Fruit fly (Drosophila melanogaster) whole organism, embryonic: Measurements from ENCODE around the gene CG5986.

Source experiments
- Abd-B ChIP-seq: fragments of 200-800 bp; sonication (Bioruptor generic); optimal IDR thresholded peaks from 2 replicates; lab custom pipeline; 2018; ENCODE audit warnings: missing biosample characterization, mild to moderate bottlenecking, missing genetic modification characterization, moderate library complexity
- CG10274 ChIP-seq: fragments of 200-800 bp; sonication (Bioruptor generic); optimal IDR thresholded peaks from 3 replicates; lab custom pipeline; 2017; ENCODE audit warnings: missing biosample characterization, mild to moderate bottlenecking, missing genetic modification characterization
- CG11247 ChIP-seq: fragments of 200-800 bp; sonication (Bioruptor generic); IDR thresholded peaks from 2 replicates; pipeline ENCODE4 v1.3.6; 2022; ENCODE audit warnings: missing biosample characterization, missing genetic modification characterization
- CG12744 ChIP-seq: fragments of 200-800 bp; sonication (Bioruptor generic); optimal IDR thresholded peaks from 2 replicates; lab custom pipeline; 2016; ENCODE audit warnings: missing biosample characterization, missing genetic modification characterization
- CG12769 ChIP-seq: fragments of 200-800 bp; sonication (Bioruptor generic); optimal IDR thresholded peaks from 2 replicates; lab custom pipeline; 2019; ENCODE audit warnings: missing biosample characterization, mild to moderate bottlenecking, missing genetic modification characterization, moderate library complexity
- CG12942 ChIP-seq: fragments of 200-800 bp; sonication (Bioruptor generic); optimal IDR thresholded peaks from 3 replicates; lab custom pipeline; 2016; ENCODE audit warnings: missing biosample characterization, missing genetic modification characterization
- CG13624 ChIP-seq: fragments of 200-800 bp; sonication (Bioruptor generic); optimal IDR thresholded peaks from 2 replicates; lab custom pipeline; 2016; ENCODE audit warnings: missing biosample characterization, missing genetic modification characterization
- CG14710 ChIP-seq: fragments of 200-800 bp; sonication (Bioruptor generic); optimal IDR thresholded peaks from 3 replicates; lab custom pipeline; 2019; ENCODE audit warnings: missing biosample characterization, mild to moderate bottlenecking, missing genetic modification characterization, moderate library complexity
- CG14860 ChIP-seq: fragments of 200-800 bp; sonication (Bioruptor generic); IDR thresholded peaks from 3 replicates; pipeline ENCODE4 v1.3.6; 2022; ENCODE audit warnings: missing biosample characterization, missing genetic modification characterization; ENCODE audit not compliant: partially characterized antibody
- CG15479 ChIP-seq: fragments of 200-800 bp; sonication (Bioruptor generic); optimal IDR thresholded peaks from 3 replicates; lab custom pipeline; 2019; ENCODE audit warnings: missing biosample characterization, mild to moderate bottlenecking, missing genetic modification characterization, moderate library complexity
- CG15696 ChIP-seq: fragments of 200-800 bp; sonication (Bioruptor generic); optimal IDR thresholded peaks from 2 replicates; lab custom pipeline; 2019; ENCODE audit warnings: missing biosample characterization, mild to moderate bottlenecking, missing genetic modification characterization, moderate library complexity
- CG17186 ChIP-seq: fragments of 200-800 bp; sonication (Bioruptor generic); optimal IDR thresholded peaks from 3 replicates; lab custom pipeline; 2017; ENCODE audit warnings: missing biosample characterization, missing genetic modification reagents, missing genetic modification characterization
- CG17359 ChIP-seq: fragments of 200-800 bp; sonication (Bioruptor generic); optimal IDR thresholded peaks from 3 replicates; lab custom pipeline; 2018; ENCODE audit warnings: missing biosample characterization, mild to moderate bottlenecking, missing genetic modification characterization, moderate library complexity
- CG2875 ChIP-seq: fragments of 200-800 bp; sonication (Bioruptor generic); optimal IDR thresholded peaks from 2 replicates; lab custom pipeline; 2017; ENCODE audit warnings: missing biosample characterization, mild to moderate bottlenecking, missing genetic modification characterization, missing genetic modification reagents
- CG30403 ChIP-seq: fragments of 200-800 bp; sonication (Bioruptor generic); optimal IDR thresholded peaks from 3 replicates; lab custom pipeline; 2016; ENCODE audit warnings: missing biosample characterization, missing genetic modification characterization
- CG34224 ChIP-seq: fragments of 200-800 bp; sonication (Bioruptor generic); IDR thresholded peaks from 3 replicates; pipeline ENCODE4 v1.3.6; 2022; ENCODE audit warnings: missing biosample characterization, missing genetic modification characterization; ENCODE audit not compliant: partially characterized antibody
- CG4820 ChIP-seq: fragments of 200-800 bp; sonication (Bioruptor generic); optimal IDR thresholded peaks from 3 replicates; lab custom pipeline; 2016; ENCODE audit warnings: missing biosample characterization, missing genetic modification characterization
- CG6683 ChIP-seq: fragments of 200-800 bp; sonication (Bioruptor generic); optimal IDR thresholded peaks from 2 replicates; lab custom pipeline; 2017; ENCODE audit warnings: missing biosample characterization, mild to moderate bottlenecking, missing genetic modification characterization, missing genetic modification reagents
- CG7556 ChIP-seq: fragments of 200-800 bp; sonication (Bioruptor generic); optimal IDR thresholded peaks from 2 replicates; lab custom pipeline; 2017; ENCODE audit warnings: missing biosample characterization, mild to moderate bottlenecking, missing genetic modification characterization
- CG7786 ChIP-seq: fragments of 200-800 bp; sonication (Bioruptor generic); optimal IDR thresholded peaks from 2 replicates; lab custom pipeline; 2016; ENCODE audit warnings: missing biosample characterization, missing genetic modification characterization
- CG8290 ChIP-seq, 3 experiments: fragments of 200-800 bp; sonication (Bioruptor generic); optimal IDR thresholded peaks; 2 replicates each; lab custom pipeline; 2016 to 2019; ENCODE audit warnings: missing biosample characterization in 3 of 3, missing genetic modification characterization in 3 of 3, mild to moderate bottlenecking in 2 of 3, moderate library complexity in 1 of 3
- CG8765 ChIP-seq: fragments of 200-800 bp; sonication (Bioruptor generic); IDR thresholded peaks from 2 replicates; pipeline ENCODE4 v1.3.6; 2022; ENCODE audit warnings: missing biosample characterization, missing genetic modification characterization
- D19A ChIP-seq: fragments of 200-800 bp; optimal IDR thresholded peaks from 3 replicates; lab custom pipeline; 2019; ENCODE audit warnings: missing biosample characterization, mild to moderate bottlenecking, missing genetic modification characterization, moderate library complexity
- Dip2 ChIP-seq: fragments of 200-800 bp; sonication (Bioruptor generic); IDR thresholded peaks from 2 replicates; pipeline ENCODE4 v1.3.6; 2022; ENCODE audit warnings: missing biosample characterization, missing genetic modification characterization
- Doc2 ChIP-seq: fragments of 200-800 bp; sonication (Bioruptor generic); IDR thresholded peaks from 2 replicates; pipeline ENCODE4 v1.3.6; 2022; ENCODE audit warnings: missing biosample characterization, missing genetic modification characterization
- Elba2 ChIP-seq: fragments of 200-800 bp; sonication (Bioruptor generic); optimal IDR thresholded peaks from 3 replicates; lab custom pipeline; 2016; ENCODE audit warnings: missing biosample characterization, missing genetic modification characterization
- Gsc ChIP-seq: fragments of 200-800 bp; sonication (Bioruptor generic); IDR thresholded peaks from 2 replicates; pipeline ENCODE4 v1.3.6; 2022; ENCODE audit warnings: missing biosample characterization, missing genetic modification characterization
- HLH54F ChIP-seq: fragments of 200-800 bp; sonication (Bioruptor generic); optimal IDR thresholded peaks from 3 replicates; lab custom pipeline; 2016; ENCODE audit warnings: missing biosample characterization, missing genetic modification characterization
- Mes4 ChIP-seq: fragments of 200-800 bp; sonication (Bioruptor generic); optimal IDR thresholded peaks from 2 replicates; lab custom pipeline; 2016; ENCODE audit warnings: missing biosample characterization, missing genetic modification characterization
- Nf-YC ChIP-seq: fragments of 200-800 bp; optimal IDR thresholded peaks from 3 replicates; lab custom pipeline; 2019; ENCODE audit warnings: missing biosample characterization, mild to moderate bottlenecking, missing genetic modification characterization, moderate library complexity
- Oaz ChIP-seq: fragments of 200-800 bp; sonication (Bioruptor generic); IDR thresholded peaks from 2 replicates; pipeline ENCODE4 v1.3.6; 2022; ENCODE audit warnings: missing biosample characterization, missing genetic modification characterization
- Optix ChIP-seq: fragments of 200-800 bp; sonication (Bioruptor generic); IDR thresholded peaks from 3 replicates; pipeline ENCODE4 v1.3.6; 2022; ENCODE audit warnings: missing biosample characterization, missing genetic modification characterization
- Poxn ChIP-seq: fragments of 200-800 bp; sonication (Bioruptor generic); IDR thresholded peaks from 2 replicates; pipeline ENCODE4 v1.3.6; 2022; ENCODE audit warnings: missing biosample characterization, missing genetic modification characterization
- Ptx1 ChIP-seq: fragments of 200-800 bp; sonication (Bioruptor generic); IDR thresholded peaks from 2 replicates; pipeline ENCODE4 v1.3.6; 2022; ENCODE audit warnings: missing biosample characterization, missing genetic modification characterization
- Xbp1 ChIP-seq: fragments of 200-800 bp; sonication (Bioruptor generic); optimal IDR thresholded peaks from 3 replicates; lab custom pipeline; 2016; ENCODE audit warnings: missing biosample characterization, mild to moderate bottlenecking, missing genetic modification characterization
- abd-A ChIP-seq: fragments of 200-800 bp; sonication (Bioruptor generic); optimal IDR thresholded peaks from 3 replicates; lab custom pipeline; 2019; ENCODE audit warnings: missing biosample characterization, mild to moderate bottlenecking, missing genetic modification characterization, moderate library complexity
- al ChIP-seq: fragments of 200-800 bp; sonication (Bioruptor generic); IDR thresholded peaks from 2 replicates; pipeline ENCODE4 v1.3.6; 2022; ENCODE audit warnings: missing biosample characterization, missing genetic modification characterization
- amos ChIP-seq: fragments of 200-800 bp; sonication (Bioruptor generic); IDR thresholded peaks from 2 replicates; pipeline ENCODE4 v1.3.6; 2022; ENCODE audit warnings: missing biosample characterization, missing genetic modification characterization; ENCODE audit not compliant: partially characterized antibody
- dan ChIP-seq: fragments of 200-800 bp; sonication (Bioruptor generic); IDR thresholded peaks from 2 replicates; pipeline ENCODE4 v1.3.6; 2022; ENCODE audit warnings: missing biosample characterization, missing genetic modification characterization
- dmrt11E ChIP-seq: fragments of 200-800 bp; sonication (Bioruptor generic); optimal IDR thresholded peaks from 3 replicates; lab custom pipeline; 2018; ENCODE audit warnings: missing biosample characterization, mild to moderate bottlenecking, missing genetic modification characterization, moderate library complexity
- dpn ChIP-seq, 2 experiments: fragments of 200-800 bp; sonication (Bioruptor generic); optimal IDR thresholded peaks; 3 replicates each; lab custom pipeline; 2016; ENCODE audit warnings: missing biosample characterization in 2 of 2, missing genetic modification characterization in 2 of 2
- fd96Cb ChIP-seq: fragments of 200-800 bp; sonication (Bioruptor generic); optimal IDR thresholded peaks from 2 replicates; lab custom pipeline; 2018; ENCODE audit warnings: missing biosample characterization, mild to moderate bottlenecking, missing genetic modification characterization, moderate library complexity
- phol ChIP-seq: fragments of 200-800 bp; sonication (Bioruptor generic); optimal IDR thresholded peaks from 3 replicates; lab custom pipeline; 2018; ENCODE audit warnings: missing biosample characterization, mild to moderate bottlenecking, missing genetic modification characterization, moderate library complexity
- pnt ChIP-seq: fragments of 200-800 bp; sonication (Bioruptor generic); optimal IDR thresholded peaks from 3 replicates; lab custom pipeline; 2016; ENCODE audit warnings: missing biosample characterization, missing genetic modification characterization
- salm ChIP-seq: fragments of 200-800 bp; sonication (Bioruptor generic); optimal IDR thresholded peaks from 2 replicates; lab custom pipeline; 2018; ENCODE audit warnings: missing biosample characterization, mild to moderate bottlenecking, missing genetic modification characterization
- sim ChIP-seq: fragments of 200-800 bp; sonication (Bioruptor generic); IDR thresholded peaks from 2 replicates; pipeline ENCODE4 v1.3.6; 2022; ENCODE audit warnings: missing biosample characterization, missing genetic modification characterization
- sob ChIP-seq: fragments of 200-800 bp; sonication (Bioruptor generic); IDR thresholded peaks from 2 replicates; pipeline ENCODE4 v1.3.6; 2022; ENCODE audit warnings: missing biosample characterization, missing genetic modification characterization
- tio ChIP-seq: fragments of 200-800 bp; sonication (Bioruptor generic); optimal IDR thresholded peaks from 2 replicates; lab custom pipeline; 2017; ENCODE audit warnings: missing biosample characterization, missing genetic modification characterization, inconsistent platforms
- vvl ChIP-seq: fragments of 200-800 bp; sonication (Bioruptor generic); IDR thresholded peaks from 2 replicates; pipeline ENCODE4 v1.3.6; 2022; ENCODE audit warnings: missing biosample characterization, missing genetic modification characterization

Gene CG5986

dm6 chr3R:24037538-24038265 is 9.9 kb upstream of the CG5986 start, which contains the start of gene spas (continued):
- TF ChIP-seq CG7786 (peak; percentile 78), CG34224 (GFP tag; lab: Robert Waterston, UW) (peak; percentile 86), Nf-YC (tag; lab: Kevin White, UChicago) (no peak), CG11247 (GFP tag; lab: Robert Waterston, UW) (peak; percentile 53), CG8290 (GFP tag; optimal IDR thresholded peaks at IDR 0.05; lab: Kevin White, UChicago) (peak; percentile 73), CG8290 (tag; optimal IDR thresholded peaks at IDR 0.05; lab: Kevin White, UChicago) (peak in 1 of 2 experiments; percentile 83), dpn (GFP tag; optimal IDR thresholded peaks at IDR 0.05; lab: Kevin White, UChicago) (peak; percentile 69 to 79), D19A (tag; lab: Kevin White, UChicago) (no peak), CG10274 (GFP tag; lab: Kevin White, UChicago) (no peak), Mes4 (GFP tag; lab: Kevin White, UChicago) (peak; percentile 17), Doc2 (no peak), CG17359 (tag; lab: Kevin White, UChicago) (peak; percentile 49), CG14710 (tag; lab: Kevin White, UChicago) (peak; percentile 84), CG12744 (GFP tag; lab: Kevin White, UChicago) (peak; percentile 34), Ptx1 (GFP tag; lab: Robert Waterston, UW) (peak; percentile 81), CG12942 (peak; percentile 69), Dip2 (GFP tag; lab: Robert Waterston, UW) (peak; percentile 14; the same call in 1 of the 2 replicates), pnt (GFP tag; lab: Kevin White, UChicago) (peak; percentile 65), Gsc (peak; percentile 49; the same call in 1 of the 2 replicates), Elba2 (GFP tag; lab: Kevin White, UChicago) (no peak), CG4820 (GFP tag; lab: Kevin White, UChicago) (peak; percentile 58), CG15696 (peak; percentile 67), sob (GFP tag; lab: Robert Waterston, UW) (peak; percentile 80), Xbp1 (GFP tag; lab: Kevin White, UChicago) (peak; percentile 65), sim (peak; percentile 66), dan (no peak), CG12769 (tag; lab: Kevin White, UChicago) (no peak), abd-A (tag; lab: Kevin White, UChicago) (no peak), fd96Cb (tag; lab: Kevin White, UChicago) (peak; percentile 66), CG13624 (peak; percentile 69), dmrt11E (tag; lab: Kevin White, UChicago) (peak; percentile 78), vvl (peak; percentile 81), salm (no peak), CG14860 (GFP tag; lab: Robert Waterston, UW) (peak; percentile 92), CG8765 (GFP tag; lab: Robert Waterston, UW) (peak; percentile 85), Oaz (GFP tag; lab: Robert Waterston, UW) (peak; percentile 37), Optix (GFP tag; lab: Robert Waterston, UW) (peak; percentile 76; the same call in 2 of the 3 replicates), amos (GFP tag; lab: Robert Waterston, UW) (peak; percentile 96), CG15479 (GFP tag; lab: Kevin White, UChicago) (no peak), Poxn (peak; percentile 39; the same call in 1 of the 2 replicates), CG2875 (GFP tag; lab: Kevin White, UChicago) (no peak), phol (peak; percentile 81), CG30403 (GFP tag; lab: Kevin White, UChicago) (peak; percentile 82), HLH54F (GFP tag; lab: Kevin White, UChicago) (peak; percentile 83), CG17186 (GFP tag; lab: Kevin White, UChicago) (peak; percentile 59), Abd-B (GFP tag; lab: Kevin White, UChicago) (peak; percentile 68), CG6683 (no peak), tio (GFP tag; lab: Kevin White, UChicago) (no peak), CG7556 (GFP tag; lab: Kevin White, UChicago) (peak; percentile 49), al (GFP tag; lab: Robert Waterston, UW) (peak; percentile 63; the same call in 1 of the 2 replicates)
